Worm (Caenorhabditis elegans): ENCODE results near the gene Y26G10.4.

Gene Y26G10.4

ce11 chrV:17683290-17683689 lies 15.7 kb downstream of the Y26G10.4 start:
- TF ChIP-seq unc-130 (GFP tag; optimal IDR thresholded peaks at IDR 0.05) (no peak), vab-7 (GFP tag; IDR thresholded peaks at IDR 0.05) (no peak), set-16 (GFP tag; IDR thresholded peaks at IDR 0.05) (peak; percentile 84), F49E8.2 (tag; optimal IDR thresholded peaks at IDR 0.05; ENCODE audit: borderline replicate concordance) (no peak), dve-1 (tag; optimal IDR thresholded peaks at IDR 0.05; ENCODE audit: insufficient read depth) (no peak)

- TF ChIP-seq Y48G9A.11 (GFP tag; IDR thresholded peaks at IDR 0.05) (no peak), attf-4 (tag; optimal IDR thresholded peaks at IDR 0.05) (no peak), php-3 (GFP tag; IDR thresholded peaks at IDR 0.05) (no peak), dmd-6 (GFP tag; IDR thresholded peaks at IDR 0.05) (no peak), dmd-9 (GFP tag; IDR thresholded peaks at IDR 0.05) (no peak), nhr-111 (GFP tag; optimal IDR thresholded peaks at IDR 0.05) (no peak), hmg-1.1 (GFP tag; IDR thresholded peaks at IDR 0.05) (no peak), saeg-2 (GFP tag; IDR thresholded peaks at IDR 0.05) (no peak), mxl-2 (GFP tag; conservative IDR thresholded peaks at IDR 0.05) (no peak)
Measured at ce11 chrV:17676553-17676952, 22.4 kb downstream of the Y26G10.4 start, which contains the start of gene str-92. Gene str-92, minus strand, starts transcription at chrV:17676653.

- TF ChIP-seq F49E8.2 (tag; optimal IDR thresholded peaks at IDR 0.05; ENCODE audit: borderline replicate concordance), result no peak
- TF ChIP-seq nhr-77 (tag; optimal IDR thresholded peaks at IDR 0.05), result no peak
- no peak for TF ChIP-seq sdz-12 (GFP tag; optimal IDR thresholded peaks at IDR 0.05)
- no peak for TF ChIP-seq nhr-102 (tag; optimal IDR thresholded peaks at IDR 0.05)
- TF ChIP-seq nhr-48 (tag; optimal IDR thresholded peaks at IDR 0.05), result no peak
- no peak for TF ChIP-seq ZK337.2 (GFP tag; IDR thresholded peaks at IDR 0.05)
- no peak for TF ChIP-seq F37D6.2 (tag; optimal IDR thresholded peaks at IDR 0.05)
- TF ChIP-seq ztf-7 (tag; optimal IDR thresholded peaks at IDR 0.05), result no peak
Measured at ce11 chrV:17673343-17673742, 25.7 kb downstream of the Y26G10.4 start, which contains the start of gene str-93. Gene str-93, minus strand, starts transcription at chrV:17673443.

ce11 chrV:17668531-17668930 lies 30.5 kb downstream of the Y26G10.4 start, which contains the start of gene str-89:
Gene str-89, plus strand, starts transcription at chrV:17668831.
- no peak for TF ChIP-seq F10B5.3 (tag; optimal IDR thresholded peaks at IDR 0.05)
- no peak for TF ChIP-seq ceh-20 (GFP tag; IDR thresholded peaks at IDR 0.05)
- TF ChIP-seq cey-2 (tag; optimal IDR thresholded peaks at IDR 0.05; ENCODE audit: borderline replicate concordance, insufficient read depth), result no peak
- no peak for TF ChIP-seq nhr-10 (tag; optimal IDR thresholded peaks at IDR 0.05)
- TF ChIP-seq daf-8 (GFP tag; IDR thresholded peaks at IDR 0.05), result no peak
- TF ChIP-seq nhr-6 (tag; optimal IDR thresholded peaks at IDR 0.05), result no peak
- TF ChIP-seq arid-1 (GFP tag; conservative IDR thresholded peaks at IDR 0.05), result no peak
- no peak for TF ChIP-seq egl-43 (GFP tag; IDR thresholded peaks at IDR 0.05)

- TF ChIP-seq Y105C5A.15 (GFP tag; IDR thresholded peaks at IDR 0.05) (no peak), nhr-11 (tag; optimal IDR thresholded peaks at IDR 0.05) (no peak), ama-1 (optimal IDR thresholded peaks at IDR 0.05) (no peak), ZK546.5 (tag; optimal IDR thresholded peaks at IDR 0.05) (no peak), snpc-4 (tag; optimal IDR thresholded peaks at IDR 0.05) (no peak), tag-97 (GFP tag; IDR thresholded peaks at IDR 0.05) (no peak)
Measured at ce11 chrV:17667676-17668075, 31.3 kb downstream of the Y26G10.4 start, which contains the start of gene F59A1.12. Gene F59A1.12, minus strand, starts transcription at chrV:17667776.
